Fruit fly (Drosophila melanogaster) Kc167 (cell line): ENCODE data around the gene dnc.

Source experiments
- Myc ChIP-seq: fragments of >200 bp; optimal IDR thresholded peaks from 2 replicates; lab custom pipeline; 2017; ENCODE audit warnings: missing external identifiers
- Sin3A ChIP-seq: fragments of >200 bp; optimal IDR thresholded peaks from 2 replicates; lab custom pipeline; 2018; ENCODE audit warnings: missing external identifiers
- h ChIP-seq: fragments of >200 bp; optimal IDR thresholded peaks from 3 replicates; lab custom pipeline; 2018; ENCODE audit warnings: missing external identifiers
- insv ChIP-seq: fragments of >200 bp; optimal IDR thresholded peaks from 3 replicates; lab custom pipeline; 2018; ENCODE audit warnings: missing external identifiers
- psq ChIP-seq: fragments of >200 bp; optimal IDR thresholded peaks from 2 replicates; lab custom pipeline; 2017; ENCODE audit warnings: missing external identifiers
- ttk ChIP-seq: sonication (Bioruptor generic); optimal IDR thresholded peaks from 2 replicates; lab custom pipeline; 2017; ENCODE audit warnings: missing external identifiers

The dnc gene

DNA sequence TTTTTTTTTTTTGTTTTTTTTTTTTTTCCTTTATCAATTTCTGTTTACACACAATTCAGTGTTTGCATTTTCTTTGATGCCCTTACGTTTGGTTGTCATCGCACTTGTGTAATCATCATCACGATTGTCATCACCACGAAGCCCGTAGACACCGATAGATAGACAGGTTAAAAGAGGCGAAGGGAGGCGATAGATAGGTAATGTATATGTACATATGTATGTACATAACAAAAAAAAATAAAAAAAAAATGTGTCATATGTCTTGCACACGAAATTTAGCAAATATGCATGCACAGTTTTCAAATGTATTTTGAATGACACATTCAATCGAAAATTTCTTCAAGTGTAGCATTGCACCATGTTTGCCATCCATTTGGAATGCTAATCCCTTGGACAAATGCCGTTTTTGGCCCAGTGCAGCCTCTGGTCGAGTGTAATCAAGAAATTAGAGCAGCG lies 181.5 kb downstream of the dnc start:
- no peak for TF ChIP-seq insv
- no peak for TF ChIP-seq Myc (lab: Kevin White, UChicago)
- TF ChIP-seq Sin3A (lab: Kevin White, UChicago): no peak

dm6 chrX:3358875-3359274 lies 182.6 kb downstream of the dnc start:
- TF ChIP-seq ttk (lab: Kevin White, UChicago) (no peak), psq (lab: Kevin White, UChicago) (no peak), insv (no peak), h (no peak), Myc (lab: Kevin White, UChicago) (no peak), Sin3A (lab: Kevin White, UChicago) (no peak)

DNA sequence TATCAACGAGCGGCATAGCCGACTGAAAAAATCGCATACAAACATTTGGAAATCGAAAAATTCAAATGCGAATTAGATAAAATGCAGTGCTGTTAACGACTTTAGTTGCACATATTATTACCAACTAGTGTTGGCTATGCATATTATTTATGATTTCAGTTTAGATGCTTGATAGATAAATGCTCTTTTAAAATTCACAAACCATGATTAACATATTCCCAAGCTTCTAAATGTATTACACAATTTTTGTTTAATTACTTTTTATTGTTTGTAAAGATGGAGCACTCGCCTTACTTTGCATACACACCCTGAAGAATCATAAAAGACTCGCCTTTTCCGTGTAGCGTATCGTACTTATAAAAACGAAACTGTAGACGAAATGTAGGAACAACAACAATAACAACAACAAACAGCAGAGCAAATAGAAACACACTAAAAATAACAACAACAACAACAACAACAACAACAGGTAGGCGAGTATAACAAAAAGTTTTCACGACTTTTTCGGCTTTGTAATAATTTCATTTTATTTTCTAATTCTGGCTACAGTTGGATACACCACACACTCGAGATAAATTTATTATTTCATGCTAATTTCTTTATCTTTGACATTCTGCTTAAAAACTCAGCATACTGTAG lies 184.3 kb downstream of the dnc start:
- TF ChIP-seq ttk (lab: Kevin White, UChicago) (no peak), Myc (lab: Kevin White, UChicago) (no peak), Sin3A (lab: Kevin White, UChicago) (no peak), insv (no peak), psq (lab: Kevin White, UChicago) (no peak), h (no peak)

DNA sequence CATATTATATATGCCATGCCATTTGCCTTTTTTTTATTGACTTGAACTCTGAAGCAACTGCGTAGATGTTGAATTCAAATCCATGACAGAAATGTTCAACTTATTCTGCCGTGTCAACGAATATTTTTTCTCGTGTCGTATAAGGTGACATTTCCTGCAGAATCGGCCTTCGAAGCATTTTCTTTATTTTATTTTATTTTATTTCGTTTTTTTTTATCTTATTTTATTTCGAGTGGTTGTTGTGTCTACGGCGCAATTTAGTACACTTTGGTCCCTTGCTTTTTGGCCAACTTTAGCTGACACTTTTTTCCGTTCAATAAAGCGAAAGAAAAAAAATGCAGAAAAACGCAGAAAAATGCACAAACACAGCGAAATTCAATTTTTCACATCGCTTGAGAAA lies 185.4 kb downstream of the dnc start:
- TF ChIP-seq Sin3A (lab: Kevin White, UChicago) (no peak), psq (lab: Kevin White, UChicago) (no peak), insv (no peak)

- TF ChIP-seq ttk (lab: Kevin White, UChicago): no peak
- TF ChIP-seq psq (lab: Kevin White, UChicago): no peak
Observed at dm6 chrX:3362436-3362835, 186.2 kb downstream of the dnc start.

- TF ChIP-seq psq (lab: Kevin White, UChicago) (no peak), Sin3A (lab: Kevin White, UChicago) (no peak), Myc (lab: Kevin White, UChicago) (no peak), ttk (lab: Kevin White, UChicago) (no peak), h (no peak), insv (no peak)
Observed at dm6 chrX:3363676-3364075, 187.4 kb downstream of the dnc start.

dm6 chrX:3365586-3365985 lies 189.3 kb downstream of the dnc start:
- TF ChIP-seq Sin3A (lab: Kevin White, UChicago): no peak
- TF ChIP-seq insv: no peak
- no peak for TF ChIP-seq psq (lab: Kevin White, UChicago)
- TF ChIP-seq ttk (lab: Kevin White, UChicago): no peak
- no peak for TF ChIP-seq h

- TF ChIP-seq h (no peak), Myc (lab: Kevin White, UChicago) (no peak), insv (no peak), psq (lab: Kevin White, UChicago) (no peak), Sin3A (lab: Kevin White, UChicago) (no peak)
Observed at dm6 chrX:3366884-3367669, 190.8 kb downstream of the dnc start.

- TF ChIP-seq insv (no peak), ttk (lab: Kevin White, UChicago) (no peak), h (no peak), Sin3A (lab: Kevin White, UChicago) (no peak), Myc (lab: Kevin White, UChicago) (no peak), psq (lab: Kevin White, UChicago) (no peak)
Observed at dm6 chrX:3369324-3370033, 193.2 kb downstream of the dnc start.

DNA sequence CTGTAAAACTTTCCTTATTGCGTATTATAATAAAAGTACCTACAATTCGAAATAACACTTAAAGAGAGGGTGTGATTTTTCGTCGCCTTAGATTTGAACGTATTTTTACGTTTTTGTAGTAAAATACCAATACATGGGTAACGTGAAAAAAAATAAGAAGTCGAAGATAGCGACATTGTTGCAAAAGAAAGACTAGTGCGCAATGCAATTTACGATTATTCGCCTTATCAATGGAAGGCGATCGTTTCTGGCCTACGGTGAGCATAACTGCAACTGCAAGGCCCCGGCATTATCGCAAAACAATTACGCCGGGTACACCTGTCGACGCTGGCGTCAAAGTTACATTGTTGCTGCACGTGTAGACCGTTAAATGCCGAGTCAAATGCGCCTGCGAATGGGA lies 194.2 kb downstream of the dnc start:
- no peak for TF ChIP-seq h
- TF ChIP-seq psq (lab: Kevin White, UChicago): no peak
- no peak for TF ChIP-seq insv
- TF ChIP-seq Sin3A (lab: Kevin White, UChicago): no peak
- no peak for TF ChIP-seq Myc (lab: Kevin White, UChicago)
- no peak for TF ChIP-seq ttk (lab: Kevin White, UChicago)

DNA sequence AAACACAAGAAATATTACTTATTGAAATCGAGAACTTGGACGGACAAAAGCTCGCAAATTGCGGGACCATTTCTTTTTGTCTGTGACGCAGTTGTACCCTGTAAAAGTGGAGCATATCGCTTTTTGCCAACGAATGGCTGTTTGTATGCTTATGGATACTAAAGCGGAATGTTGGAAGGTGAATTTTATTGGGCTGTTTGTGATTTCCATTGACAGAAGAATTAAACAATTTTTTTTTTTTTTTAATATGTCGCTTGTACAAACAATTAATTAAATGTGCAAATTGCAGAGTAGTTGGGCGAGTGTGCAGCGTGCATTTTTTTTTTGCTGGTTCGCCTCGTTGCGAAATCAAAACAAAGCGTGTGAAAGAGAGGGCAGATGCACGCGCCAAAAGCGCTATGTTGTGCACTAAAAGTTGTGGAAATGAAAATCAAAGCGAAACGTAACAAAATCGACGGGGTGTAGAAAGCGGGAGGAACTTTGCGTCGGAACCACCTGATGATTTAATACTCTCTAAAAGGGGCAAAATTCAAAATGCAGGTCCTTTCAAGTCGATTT lies 195.1 kb downstream of the dnc start:
- no peak for TF ChIP-seq Sin3A (lab: Kevin White, UChicago)
- no peak for TF ChIP-seq h
- no peak for TF ChIP-seq psq (lab: Kevin White, UChicago)
- TF ChIP-seq Myc (lab: Kevin White, UChicago): no peak
- no peak for TF ChIP-seq insv
- TF ChIP-seq ttk (lab: Kevin White, UChicago): no peak

dm6 chrX:3372656-3373268 lies 196.5 kb downstream of the dnc start, which contains the start of gene Myc:
Gene Myc (plus strand): TSS chrX:3373159.
- TF ChIP-seq Sin3A (lab: Kevin White, UChicago) (no peak), ttk (lab: Kevin White, UChicago) (no peak), insv (no peak), h (no peak)
